Fruit fly (Drosophila melanogaster) whole organism, embryonic: ENCODE measurements around the gene Rok.

ENCODE experiments used
- Adf1 ChIP-seq: fragments of 200-800 bp; sonication (Bioruptor generic); IDR thresholded peaks from 2 replicates; pipeline ENCODE4 v1.3.6; 2022; ENCODE audit warnings: missing biosample characterization, missing genetic modification characterization
- CG10147 ChIP-seq: fragments of 200-800 bp; sonication (Bioruptor generic); optimal IDR thresholded peaks from 2 replicates; lab custom pipeline; 2019; ENCODE audit warnings: missing biosample characterization, mild to moderate bottlenecking, missing genetic modification characterization, moderate library complexity
- CG10321 ChIP-seq: fragments of 200-800 bp; sonication (Bioruptor generic); IDR thresholded peaks from 2 replicates; pipeline ENCODE4 v1.3.6; 2022; ENCODE audit warnings: missing biosample characterization, missing genetic modification characterization
- CG11504 ChIP-seq: fragments of 200-800 bp; sonication (Bioruptor generic); optimal IDR thresholded peaks from 3 replicates; lab custom pipeline; 2019; ENCODE audit warnings: missing biosample characterization, mild to moderate bottlenecking, missing genetic modification characterization, moderate library complexity
- CG12155 ChIP-seq: fragments of 200-800 bp; sonication (Bioruptor generic); optimal IDR thresholded peaks from 3 replicates; lab custom pipeline; 2016; ENCODE audit warnings: missing biosample characterization, missing genetic modification characterization
- CG13287 ChIP-seq: fragments of 200-800 bp; sonication (Bioruptor generic); IDR thresholded peaks from 2 replicates; pipeline ENCODE4 v1.3.6; 2022; ENCODE audit warnings: missing biosample characterization, missing genetic modification characterization; ENCODE audit not compliant: partially characterized antibody
- CG14667 ChIP-seq: fragments of 200-800 bp; sonication (Bioruptor generic); IDR thresholded peaks from 2 replicates; pipeline ENCODE4 v1.3.6; 2022; ENCODE audit warnings: missing biosample characterization, missing genetic modification characterization
- CG1603 ChIP-seq: fragments of 200-800 bp; sonication (Bioruptor generic); optimal IDR thresholded peaks from 2 replicates; lab custom pipeline; 2019; ENCODE audit warnings: missing biosample characterization, mild to moderate bottlenecking, missing genetic modification characterization, moderate library complexity
- CG2116 ChIP-seq: fragments of 200-800 bp; sonication (Bioruptor generic); optimal IDR thresholded peaks from 3 replicates; lab custom pipeline; 2018; ENCODE audit warnings: missing biosample characterization, mild to moderate bottlenecking, missing genetic modification characterization
- CG31441 ChIP-seq: fragments of 200-800 bp; sonication (Bioruptor generic); IDR thresholded peaks from 2 replicates; pipeline ENCODE4 v1.3.6; 2022; ENCODE audit warnings: missing biosample characterization, missing genetic modification characterization
- CG3995 ChIP-seq: fragments of 200-800 bp; sonication (Bioruptor generic); optimal IDR thresholded peaks from 3 replicates; lab custom pipeline; 2016; ENCODE audit warnings: missing biosample characterization, missing genetic modification characterization
- CG6254 ChIP-seq: fragments of 200-800 bp; sonication (Bioruptor generic); optimal IDR thresholded peaks from 3 replicates; lab custom pipeline; 2017; ENCODE audit warnings: mild to moderate bottlenecking, missing biosample characterization, missing genetic modification reagents, missing genetic modification characterization
- CG8290 ChIP-seq, 3 experiments: fragments of 200-800 bp; sonication (Bioruptor generic); optimal IDR thresholded peaks; 2 replicates each; lab custom pipeline; 2016 to 2019; ENCODE audit warnings: missing biosample characterization in 3 of 3, missing genetic modification characterization in 3 of 3, mild to moderate bottlenecking in 2 of 3, moderate library complexity in 1 of 3
- CG8478 ChIP-seq: fragments of >200 bp; optimal IDR thresholded peaks from 2 replicates; lab custom pipeline; 2018
- CG9797 ChIP-seq: fragments of 200-800 bp; sonication (Bioruptor generic); optimal IDR thresholded peaks from 3 replicates; lab custom pipeline; 2018; ENCODE audit warnings: missing biosample characterization, mild to moderate bottlenecking, missing genetic modification characterization
- CG9876 ChIP-seq: fragments of 200-800 bp; sonication (Bioruptor generic); optimal IDR thresholded peaks from 2 replicates; lab custom pipeline; 2016; ENCODE audit warnings: missing biosample characterization, missing genetic modification characterization
- CHES-1-like ChIP-seq: fragments of 200-800 bp; sonication (Bioruptor generic); optimal IDR thresholded peaks from 2 replicates; lab custom pipeline; 2016; ENCODE audit warnings: missing biosample characterization, missing genetic modification characterization
- CTCF ChIP-seq: fragments of 200-800 bp; sonication (Bioruptor generic); optimal IDR thresholded peaks from 2 replicates; lab custom pipeline; 2017; ENCODE audit warnings: missing biosample characterization, mild to moderate bottlenecking, missing genetic modification characterization, moderate library complexity
- D ChIP-seq, 2 experiments: fragments of 200-800 bp in 1 of 2; fragments of >200 bp in 1 of 2; sonication (Bioruptor generic) in 1 of 2; optimal IDR thresholded peaks; 2 replicates in 1 of 2; 3 replicates in 1 of 2; lab custom pipeline; 2017; ENCODE audit warnings: mild to moderate bottlenecking in 1 of 2, missing biosample characterization in 1 of 2, missing genetic modification characterization in 1 of 2, missing genetic modification reagents in 1 of 2
- D19A ChIP-seq: fragments of 200-800 bp; optimal IDR thresholded peaks from 3 replicates; lab custom pipeline; 2019; ENCODE audit warnings: missing biosample characterization, mild to moderate bottlenecking, missing genetic modification characterization, moderate library complexity
- Dll ChIP-seq: fragments of 200-800 bp; sonication (Bioruptor generic); IDR thresholded peaks from 4 replicates; pipeline ENCODE4 v1.3.6; 2022; ENCODE audit warnings: missing biosample characterization, missing genetic modification characterization; ENCODE audit not compliant: partially characterized antibody
- Dp ChIP-seq: fragments of 200-800 bp; sonication (Bioruptor generic); optimal IDR thresholded peaks from 2 replicates; lab custom pipeline; 2018; ENCODE audit warnings: missing biosample characterization, mild to moderate bottlenecking, missing genetic modification characterization, moderate library complexity
- Dref ChIP-seq: fragments of 200-800 bp; sonication (Bioruptor generic); IDR thresholded peaks from 2 replicates; pipeline ENCODE4 v1.3.6; 2022; ENCODE audit warnings: missing biosample characterization, missing genetic modification characterization
- HmgZ ChIP-seq: fragments of 200-800 bp; sonication (Bioruptor generic); optimal IDR thresholded peaks from 2 replicates; lab custom pipeline; 2018; ENCODE audit warnings: missing biosample characterization, mild to moderate bottlenecking, missing genetic modification characterization
- Lhr ChIP-seq: fragments of 200-800 bp; sonication (Bioruptor generic); optimal IDR thresholded peaks from 3 replicates; lab custom pipeline; 2017; ENCODE audit warnings: mild to moderate bottlenecking, missing biosample characterization, missing genetic modification reagents, missing genetic modification characterization
- Mad ChIP-seq: fragments of 200-800 bp; sonication (Bioruptor generic); optimal IDR thresholded peaks from 2 replicates; lab custom pipeline; 2016; ENCODE audit warnings: missing biosample characterization, missing genetic modification characterization
- Max ChIP-seq: fragments of 200-800 bp; sonication (Bioruptor generic); optimal IDR thresholded peaks from 2 replicates; lab custom pipeline; 2016; ENCODE audit warnings: missing biosample characterization, mild to moderate bottlenecking, missing genetic modification characterization
- NfI ChIP-seq: fragments of 200-800 bp; sonication (Bioruptor generic); optimal IDR thresholded peaks from 3 replicates; lab custom pipeline; 2018; ENCODE audit warnings: missing biosample characterization, mild to moderate bottlenecking, missing genetic modification characterization, moderate library complexity
- Opbp ChIP-seq: fragments of 200-800 bp; sonication (Bioruptor generic); IDR thresholded peaks from 3 replicates; pipeline ENCODE4 v1.3.6; 2022; ENCODE audit warnings: missing biosample characterization, missing genetic modification characterization; ENCODE audit not compliant: partially characterized antibody
- Tbp ChIP-seq: fragments of >200 bp; optimal IDR thresholded peaks from 2 replicates; lab custom pipeline; 2018; ENCODE audit warnings: missing biosample characterization, missing genetic modification characterization
- amos ChIP-seq: fragments of 200-800 bp; sonication (Bioruptor generic); IDR thresholded peaks from 2 replicates; pipeline ENCODE4 v1.3.6; 2022; ENCODE audit warnings: missing biosample characterization, missing genetic modification characterization; ENCODE audit not compliant: partially characterized antibody
- ash1 ChIP-seq: fragments of 200-800 bp; sonication (Bioruptor generic); optimal IDR thresholded peaks from 2 replicates; lab custom pipeline; 2018; ENCODE audit warnings: missing biosample characterization, mild to moderate bottlenecking, missing genetic modification characterization
- bbx ChIP-seq: fragments of 200-800 bp; sonication (Bioruptor generic); IDR thresholded peaks from 2 replicates; pipeline ENCODE4 v1.3.6; 2022; ENCODE audit warnings: missing biosample characterization, missing genetic modification characterization; ENCODE audit not compliant: partially characterized antibody
- gfzf ChIP-seq: fragments of 200-800 bp; sonication (Bioruptor generic); optimal IDR thresholded peaks from 2 replicates; lab custom pipeline; 2016; ENCODE audit warnings: missing biosample characterization, mild to moderate bottlenecking, missing genetic modification characterization, moderate library complexity
- grau ChIP-seq: fragments of 200-800 bp; optimal IDR thresholded peaks from 3 replicates; lab custom pipeline; 2019; ENCODE audit warnings: missing biosample characterization, mild to moderate bottlenecking, missing genetic modification characterization, moderate library complexity
- lov ChIP-seq, 2 experiments: fragments of 200-800 bp in 1 of 2; fragments of >200 bp in 1 of 2; sonication (Bioruptor generic) in 1 of 2; IDR thresholded peaks in 1 of 2; optimal IDR thresholded peaks in 1 of 2; 2 replicates in 1 of 2; 3 replicates in 1 of 2; pipeline versions ENCODE4 v1.3.6 to Lab custom; 2017 to 2022; ENCODE audit warnings: missing biosample characterization in 1 of 2, missing genetic modification characterization in 1 of 2
- mam ChIP-seq: fragments of 200-800 bp; sonication (Bioruptor generic); optimal IDR thresholded peaks from 3 replicates; lab custom pipeline; 2016; ENCODE audit warnings: missing biosample characterization, missing genetic modification characterization
- mld ChIP-seq: fragments of 200-800 bp; sonication (Bioruptor generic); IDR thresholded peaks from 3 replicates; pipeline ENCODE4 v1.3.6; 2022; ENCODE audit warnings: missing biosample characterization, missing genetic modification characterization; ENCODE audit not compliant: partially characterized antibody
- nmo ChIP-seq: fragments of 200-800 bp; sonication (Bioruptor generic); optimal IDR thresholded peaks from 2 replicates; lab custom pipeline; 2018; ENCODE audit warnings: missing biosample characterization, mild to moderate bottlenecking, missing genetic modification characterization, moderate library complexity
- otp ChIP-seq: fragments of 200-800 bp; sonication (Bioruptor generic); IDR thresholded peaks from 3 replicates; pipeline ENCODE4, ENCODE4 v1.3.6; 2022; ENCODE audit warnings: missing biosample characterization, missing genetic modification characterization
- p53 ChIP-seq: fragments of 200-800 bp; sonication (Bioruptor generic); optimal IDR thresholded peaks from 2 replicates; lab custom pipeline; 2016; ENCODE audit warnings: missing biosample characterization, missing genetic modification characterization
- phol ChIP-seq: fragments of 200-800 bp; sonication (Bioruptor generic); optimal IDR thresholded peaks from 3 replicates; lab custom pipeline; 2018; ENCODE audit warnings: missing biosample characterization, mild to moderate bottlenecking, missing genetic modification characterization, moderate library complexity
- sna ChIP-seq: fragments of 200-800 bp; sonication (Bioruptor generic); IDR thresholded peaks from 2 replicates; pipeline ENCODE4 v1.3.6; 2022; ENCODE audit warnings: missing biosample characterization, missing genetic modification characterization; ENCODE audit not compliant: partially characterized antibody
- stc ChIP-seq: fragments of 200-800 bp; sonication (Bioruptor generic); IDR thresholded peaks from 2 replicates; pipeline ENCODE4 v1.3.6; 2022; ENCODE audit warnings: missing biosample characterization, missing genetic modification characterization
- sug ChIP-seq: fragments of 200-800 bp; optimal IDR thresholded peaks from 2 replicates; lab custom pipeline; 2019; ENCODE audit warnings: missing biosample characterization, mild to moderate bottlenecking, missing genetic modification characterization, moderate library complexity
- tna ChIP-seq: fragments of 200-800 bp; sonication (Bioruptor generic); IDR thresholded peaks from 2 replicates; pipeline ENCODE4 v1.3.6; 2022; ENCODE audit warnings: missing biosample characterization, missing genetic modification characterization; ENCODE audit not compliant: partially characterized antibody
- twi ChIP-seq: fragments of 200-800 bp; optimal IDR thresholded peaks from 2 replicates; lab custom pipeline; 2019; ENCODE audit warnings: missing biosample characterization, mild to moderate bottlenecking, missing genetic modification characterization, moderate library complexity
- unc-4 ChIP-seq: fragments of 200-800 bp; sonication (Bioruptor generic); IDR thresholded peaks from 2 replicates; pipeline ENCODE4 v1.3.6; 2022; ENCODE audit warnings: missing biosample characterization, missing genetic modification characterization; ENCODE audit not compliant: partially characterized antibody
- vnd ChIP-seq: fragments of 200-800 bp; sonication (Bioruptor generic); IDR thresholded peaks from 3 replicates; pipeline ENCODE4 v1.3.6; 2022; ENCODE audit warnings: missing biosample characterization, missing genetic modification characterization; ENCODE audit not compliant: partially characterized antibody

The Rok gene

DNA sequence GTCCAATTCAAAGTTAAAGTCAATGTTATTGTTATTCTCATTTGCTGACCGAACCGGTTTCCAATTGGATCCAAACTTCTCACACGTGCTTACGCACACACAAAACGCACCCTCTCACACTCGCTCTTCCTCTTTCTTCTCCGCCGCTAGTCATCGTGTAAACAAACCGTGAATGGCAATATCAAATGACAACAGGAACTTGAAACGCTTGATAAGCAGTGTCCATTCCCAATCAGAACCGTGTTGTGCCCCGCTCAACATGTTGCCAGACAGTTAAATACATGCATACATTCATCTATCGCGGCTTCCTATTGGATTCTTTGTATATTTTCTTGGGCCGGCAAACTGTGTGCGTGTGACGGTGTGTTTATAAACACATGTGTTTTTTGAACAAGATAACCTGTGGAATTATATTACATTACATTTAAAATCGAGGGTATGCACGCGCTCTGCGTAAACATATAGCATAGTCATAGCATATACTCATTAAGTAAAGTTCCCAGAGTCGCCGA, 18.6 kb upstream of the Rok start (continued):
- TF ChIP-seq bbx (no peak), otp (no peak), CG13287 (GFP tag; lab: Robert Waterston, UW) (no peak), Mad (GFP tag; lab: Kevin White, UChicago) (no peak), sug (tag; lab: Kevin White, UChicago) (peak; percentile 71), CG3995 (no peak), CG1603 (peak; percentile 5), CG14667 (GFP tag; lab: Robert Waterston, UW) (no peak), tna (GFP tag; lab: Robert Waterston, UW) (no peak), NfI (GFP tag; lab: Kevin White, UChicago) (peak; percentile 2), CG9876 (GFP tag; lab: Kevin White, UChicago) (no peak), CG10147 (no peak), Max (GFP tag; lab: Kevin White, UChicago) (peak; percentile 7), lov (optimal IDR thresholded peaks at IDR 0.05; lab: Kevin White, UChicago) (no peak), lov (GFP tag; IDR thresholded peaks at IDR 0.05; lab: Robert Waterston, UW) (no peak), D19A (peak; percentile 42), Adf1 (GFP tag; lab: Robert Waterston, UW) (no peak), CG12155 (GFP tag; lab: Kevin White, UChicago) (no peak), mam (GFP tag; lab: Kevin White, UChicago) (no peak), ash1 (GFP tag; lab: Kevin White, UChicago) (no peak), twi (tag; lab: Kevin White, UChicago) (peak; percentile 80), CG9797 (no peak), vnd (GFP tag; lab: Robert Waterston, UW) (no peak), CG6254 (GFP tag; lab: Kevin White, UChicago) (no peak), grau (tag; lab: Kevin White, UChicago) (peak; percentile 3), stc (no peak), Tbp (no peak), mld (GFP tag; lab: Robert Waterston, UW) (no peak), Lhr (GFP tag; lab: Kevin White, UChicago) (no peak), Dp (GFP tag; lab: Kevin White, UChicago) (no peak), CHES-1-like (peak; percentile 34), sna (GFP tag; lab: Robert Waterston, UW) (no peak)
- TF ChIP-seq, all 482 proteins: peak for 99

DNA sequence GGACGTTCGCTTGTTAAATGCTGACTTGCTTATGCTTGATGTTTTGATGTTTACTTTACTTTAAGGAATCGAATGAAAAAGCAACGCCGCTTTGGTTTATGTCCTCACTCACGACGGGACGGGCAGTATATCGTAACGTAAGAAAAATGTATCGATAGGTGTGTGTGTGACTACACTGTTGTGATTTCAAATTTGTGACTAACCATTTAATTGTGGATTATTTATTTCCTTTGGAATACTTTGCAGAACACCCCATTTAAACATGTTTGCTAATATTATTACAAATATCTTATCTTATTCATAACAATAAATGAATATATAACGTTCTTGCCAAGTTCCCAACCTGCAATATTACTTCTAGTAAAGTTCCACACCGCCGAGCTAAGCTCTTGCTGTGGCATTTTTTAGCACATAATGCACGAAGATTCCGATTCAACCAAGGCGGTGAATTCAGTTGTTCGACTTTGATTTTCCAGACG, 17.8 kb upstream of the Rok start, which contains the start of the genes Nemp and r:
Nemp (minus strand) TSS at position 85 of the 479 bp plus-strand sequence.
r (plus strand) TSS at position 429 of the 479 bp plus-strand sequence.
- TF ChIP-seq nmo (GFP tag; lab: Kevin White, UChicago) (peak; percentile 54), amos (GFP tag; lab: Robert Waterston, UW) (peak; percentile 71), CG2116 (GFP tag; lab: Kevin White, UChicago) (peak; percentile 77), CG9797 (peak; percentile 55), Opbp (GFP tag; lab: Robert Waterston, UW) (peak; percentile 65; the same call in 1 of the 3 replicates), gfzf (peak; percentile 82), CTCF (GFP tag; lab: Kevin White, UChicago) (peak; percentile 65), CG11504 (tag; lab: Kevin White, UChicago) (peak; percentile 24), HmgZ (tag; lab: Kevin White, UChicago) (peak; percentile 40), CG8290 (GFP tag; optimal IDR thresholded peaks at IDR 0.05; lab: Kevin White, UChicago) (peak; percentile 30), CG8290 (tag; optimal IDR thresholded peaks at IDR 0.05; lab: Kevin White, UChicago) (no peak), Dref (GFP tag; lab: Robert Waterston, UW) (peak; percentile 68), CG8478 (peak; percentile 60), phol (peak; percentile 45), CG31441 (GFP tag; lab: Robert Waterston, UW) (peak; percentile 24; the same call in 1 of the 2 replicates), unc-4 (GFP tag; lab: Robert Waterston, UW) (peak; percentile 71), D (optimal IDR thresholded peaks at IDR 0.05; lab: Kevin White, UChicago) (no peak), D (GFP tag; optimal IDR thresholded peaks at IDR 0.05; lab: Kevin White, UChicago) (no peak), Dp (GFP tag; lab: Kevin White, UChicago) (peak; percentile 75), Dll (GFP tag; lab: Robert Waterston, UW) (peak; percentile 81), CG10321 (GFP tag; lab: Robert Waterston, UW) (no peak), p53 (GFP tag; lab: Kevin White, UChicago) (peak; percentile 72)
